Fruit fly (Drosophila melanogaster): ENCODE data around the gene CG42831.

The CG42831 gene

dm6 chr3L:10843273-10843672, 28.7 kb downstream of the CG42831 start (continued):
- TF ChIP-seq CG16863 (GFP tag; optimal IDR thresholded peaks at IDR 0.05) (no peak), CG31224 (GFP tag; IDR thresholded peaks at IDR 0.05) (no peak), CG11696 (GFP tag; IDR thresholded peaks at IDR 0.05) (peak; percentile 96), ash1 (GFP tag; optimal IDR thresholded peaks at IDR 0.05) (no peak), fu2 (GFP tag; optimal IDR thresholded peaks at IDR 0.05) (no peak), Dfd (GFP tag; optimal IDR thresholded peaks at IDR 0.05) (no peak), zfh2 (GFP tag; optimal IDR thresholded peaks at IDR 0.05) (no peak), CG15073 (GFP tag; optimal IDR thresholded peaks at IDR 0.05) (no peak), dm (GFP tag; optimal IDR thresholded peaks at IDR 0.05) (no peak), Gsc (GFP tag; IDR thresholded peaks at IDR 0.05) (no peak), ATbp (GFP tag; optimal IDR thresholded peaks at IDR 0.05) (peak; percentile 49), cato (GFP tag; optimal IDR thresholded peaks at IDR 0.05; ENCODE audit: borderline replicate concordance) (peak; percentile 23), Vsx1 (GFP tag; optimal IDR thresholded peaks at IDR 0.05) (peak; percentile 31), knrl (GFP tag; IDR thresholded peaks at IDR 0.05; ENCODE audit: partially characterized antibody) (no peak), Sry-δ (GFP tag; optimal IDR thresholded peaks at IDR 0.05) (no peak), CG8944 (GFP tag; optimal IDR thresholded peaks at IDR 0.05) (no peak), CG8388 (GFP tag; optimal IDR thresholded peaks at IDR 0.05) (peak; percentile 57), BtbVII (GFP tag; optimal IDR thresholded peaks at IDR 0.05) (peak; percentile 31), dysf (GFP tag; IDR thresholded peaks at IDR 0.05) (peak; percentile 47; the same call in 1 of the 3 replicates), TFAM (GFP tag; optimal IDR thresholded peaks at IDR 0.05) (no peak), Dbx (GFP tag; IDR thresholded peaks at IDR 0.05) (no peak), kah (GFP tag; optimal IDR thresholded peaks at IDR 0.05) (peak; percentile 39), CG7556 (GFP tag; optimal IDR thresholded peaks at IDR 0.05) (peak; percentile 82), Sox102F (GFP tag; optimal IDR thresholded peaks at IDR 0.05) (peak; percentile 58), CG17361 (GFP tag; IDR thresholded peaks at IDR 0.05) (peak; percentile 92), luna (GFP tag; optimal IDR thresholded peaks at IDR 0.05) (no peak), Meics (GFP tag; optimal IDR thresholded peaks at IDR 0.05) (peak; percentile 43), az2 (GFP tag; optimal IDR thresholded peaks at IDR 0.05) (peak; percentile 53), CoRest (tag; optimal IDR thresholded peaks at IDR 0.05) (peak; percentile 77), Spps (tag; optimal IDR thresholded peaks at IDR 0.05) (peak; percentile 73), CG1647 (GFP tag; optimal IDR thresholded peaks at IDR 0.05) (no peak), lmd (GFP tag; IDR thresholded peaks at IDR 0.05) (peak; percentile 22; the same call in 1 of the 2 replicates), CG15269 (tag; optimal IDR thresholded peaks at IDR 0.05) (peak; percentile 42), CG12155 (GFP tag; optimal IDR thresholded peaks at IDR 0.05) (no peak), CG2678 (tag; optimal IDR thresholded peaks at IDR 0.05) (peak; percentile 80), her (GFP tag; optimal IDR thresholded peaks at IDR 0.05) (no peak), CG7839 (tag; optimal IDR thresholded peaks at IDR 0.05) (peak; percentile 77), pan (optimal IDR thresholded peaks at IDR 0.05) (no peak), pan (GFP tag; optimal IDR thresholded peaks at IDR 0.05 in 1 of 2, IDR thresholded peaks at IDR 0.05 in 1 of 2) (peak in 1 of 2 experiments; percentile 49), sd (tag; optimal IDR thresholded peaks at IDR 0.05) (no peak), twi (tag; optimal IDR thresholded peaks at IDR 0.05) (peak; percentile 56), repo (GFP tag; optimal IDR thresholded peaks at IDR 0.05) (no peak), Hr3 (GFP tag; optimal IDR thresholded peaks at IDR 0.05) (peak; percentile 59), GATAe (GFP tag; conservative IDR thresholded peaks at IDR 0.05) (no peak), tna (GFP tag; IDR thresholded peaks at IDR 0.05; ENCODE audit: partially characterized antibody) (no peak), CG12391 (tag; optimal IDR thresholded peaks at IDR 0.05) (peak; percentile 76), bab2 (GFP tag; optimal IDR thresholded peaks at IDR 0.05) (no peak), Rx (GFP tag; IDR thresholded peaks at IDR 0.05) (0 out of 2 replicates have a peak, but pooled peaks have one; percentile 6), CG7987 (GFP tag; optimal IDR thresholded peaks at IDR 0.05) (no peak), CG6175 (GFP tag; IDR thresholded peaks at IDR 0.05) (no peak), CG9727 (GFP tag; optimal IDR thresholded peaks at IDR 0.05) (peak; percentile 87), CG13624 (GFP tag; optimal IDR thresholded peaks at IDR 0.05) (no peak)

All from whole organism, embryonic.